Fruit fly (Drosophila melanogaster): ENCODE measurements around the gene CG3857.
A peak's percentile ranks its signal among the peaks of the same experiment; 100 is the strongest.

The CG3857 gene

dm6 chrX:1966779-1967520, 27.1 kb upstream of the CG3857 start (continued):
- TF ChIP-seq cwo (GFP tag; optimal IDR thresholded peaks at IDR 0.05) (no peak), bbx (GFP tag; IDR thresholded peaks at IDR 0.05; ENCODE audit: partially characterized antibody) (no peak), fd3F (GFP tag; optimal IDR thresholded peaks at IDR 0.05) (no peak), Meics (GFP tag; optimal IDR thresholded peaks at IDR 0.05) (no peak), Trl (optimal IDR thresholded peaks at IDR 0.05) (peak; percentile 10 to 12), Trl (GFP tag; optimal IDR thresholded peaks at IDR 0.05) (no peak), CG8478 (optimal IDR thresholded peaks at IDR 0.05) (no peak), stc (GFP tag; IDR thresholded peaks at IDR 0.05) (no peak), lbe (GFP tag; optimal IDR thresholded peaks at IDR 0.05) (no peak), exex (tag; optimal IDR thresholded peaks at IDR 0.05) (no peak), tx (GFP tag; optimal IDR thresholded peaks at IDR 0.05) (no peak), Dip2 (GFP tag; IDR thresholded peaks at IDR 0.05) (no peak), CG10366 (GFP tag; IDR thresholded peaks at IDR 0.05) (peak; percentile 19; the same call in 1 of the 2 replicates), phol (tag; optimal IDR thresholded peaks at IDR 0.05) (peak; percentile 23), grn (GFP tag; optimal IDR thresholded peaks at IDR 0.05) (no peak), CG12942 (GFP tag; optimal IDR thresholded peaks at IDR 0.05) (no peak), HHEX (GFP tag; optimal IDR thresholded peaks at IDR 0.05) (no peak), Hey (tag; optimal IDR thresholded peaks at IDR 0.05) (no peak), MBD-R2 (GFP tag; IDR thresholded peaks at IDR 0.05) (no peak), jumu (GFP tag; optimal IDR thresholded peaks at IDR 0.05) (no peak), CG30403 (GFP tag; optimal IDR thresholded peaks at IDR 0.05) (peak; percentile 0), gcm2 (GFP tag; optimal IDR thresholded peaks at IDR 0.05) (no peak), prd (optimal IDR thresholded peaks at IDR 0.05) (no peak), prd (GFP tag; IDR thresholded peaks at IDR 0.05) (no peak), PHDP (tag; optimal IDR thresholded peaks at IDR 0.05) (peak; percentile 1), Max (GFP tag; optimal IDR thresholded peaks at IDR 0.05) (no peak), gsb (GFP tag; IDR thresholded peaks at IDR 0.05) (no peak), CG10274 (GFP tag; optimal IDR thresholded peaks at IDR 0.05) (no peak), CG3995 (GFP tag; optimal IDR thresholded peaks at IDR 0.05) (no peak), Elba2 (GFP tag; optimal IDR thresholded peaks at IDR 0.05) (no peak), cg (GFP tag; optimal IDR thresholded peaks at IDR 0.05) (peak; percentile 21), CG6272 (GFP tag; IDR thresholded peaks at IDR 0.05) (no peak), CG7556 (GFP tag; optimal IDR thresholded peaks at IDR 0.05) (peak; percentile 5), CG1233 (GFP tag; optimal IDR thresholded peaks at IDR 0.05) (no peak), pan (optimal IDR thresholded peaks at IDR 0.05) (no peak), pan (GFP tag; optimal IDR thresholded peaks at IDR 0.05 in 1 of 2, IDR thresholded peaks at IDR 0.05 in 1 of 2) (no peak), sens (GFP tag) (peak; percentile 37), ewg (GFP tag; optimal IDR thresholded peaks at IDR 0.05) (peak; percentile 1), CG8924 (tag; optimal IDR thresholded peaks at IDR 0.05) (no peak), CG7928 (GFP tag; optimal IDR thresholded peaks at IDR 0.05) (no peak), Eip74EF (GFP tag; optimal IDR thresholded peaks at IDR 0.05) (no peak), CG12219 (GFP tag; optimal IDR thresholded peaks at IDR 0.05) (no peak), shn (GFP tag; optimal IDR thresholded peaks at IDR 0.05) (no peak), D19B (GFP tag; optimal IDR thresholded peaks at IDR 0.05) (no peak), slbo (GFP tag; IDR thresholded peaks at IDR 0.05) (no peak), ems (GFP tag; optimal IDR thresholded peaks at IDR 0.05) (no peak), ab (GFP tag; optimal IDR thresholded peaks at IDR 0.05) (no peak), ATbp (GFP tag; optimal IDR thresholded peaks at IDR 0.05) (peak; percentile 5), bab2 (GFP tag; optimal IDR thresholded peaks at IDR 0.05) (no peak), nerfin-1 (tag; optimal IDR thresholded peaks at IDR 0.05) (no peak), Blimp-1 (GFP tag; optimal IDR thresholded peaks at IDR 0.05) (peak; percentile 21)

Data from whole organism, embryonic.